Worm (Caenorhabditis elegans): ENCODE results near the gene ceh-32.

ceh-32 gene

ce11 chrV:11697482-11697881 lies 7.7 kb downstream of the ceh-32 start:
- TF ChIP-seq crh-2 (tag; optimal IDR thresholded peaks at IDR 0.05) (peak; percentile 28), nhr-25 (tag; optimal IDR thresholded peaks at IDR 0.05) (no peak), sem-4 (tag; optimal IDR thresholded peaks at IDR 0.05) (peak; percentile 66), lsy-2 (tag; optimal IDR thresholded peaks at IDR 0.05) (peak in 1 of 2 experiments; percentile 16), zag-1 (tag; optimal IDR thresholded peaks at IDR 0.05) (peak; percentile 6)

- TF ChIP-seq sem-4 (tag; optimal IDR thresholded peaks at IDR 0.05) (no peak), nhr-10 (tag; optimal IDR thresholded peaks at IDR 0.05) (no peak), mab-5 (tag; optimal IDR thresholded peaks at IDR 0.05) (no peak), lsy-2 (tag; optimal IDR thresholded peaks at IDR 0.05) (no peak), ama-1 (optimal IDR thresholded peaks at IDR 0.05) (no peak), egl-27 (tag; optimal IDR thresholded peaks at IDR 0.05) (no peak), F13H6.1 (tag; optimal IDR thresholded peaks at IDR 0.05) (no peak), sma-9 (GFP tag; optimal IDR thresholded peaks at IDR 0.05) (no peak), sma-9 (tag; optimal IDR thresholded peaks at IDR 0.05) (no peak), nhr-6 (tag; optimal IDR thresholded peaks at IDR 0.05) (no peak), R02D3.7 (tag; optimal IDR thresholded peaks at IDR 0.05) (no peak), mdl-1 (tag; optimal IDR thresholded peaks at IDR 0.05) (no peak), unc-39 (tag; optimal IDR thresholded peaks at IDR 0.05) (no peak)
These were observed 9.6 kb downstream of the ceh-32 start, which contains the start of gene W05E10.5 for ce11 chrV:11695597-11695996. TSS of gene W05E10.5 (minus strand) at chrV:11695697.

- TF ChIP-seq fos-1 (tag; optimal IDR thresholded peaks at IDR 0.05) (peak; percentile 84), R02D3.7 (tag; optimal IDR thresholded peaks at IDR 0.05) (no peak), nhr-6 (tag; optimal IDR thresholded peaks at IDR 0.05) (no peak), sem-4 (tag; optimal IDR thresholded peaks at IDR 0.05) (no peak), ZK546.5 (tag; optimal IDR thresholded peaks at IDR 0.05) (no peak), skn-1 (tag; optimal IDR thresholded peaks at IDR 0.05) (peak; percentile 38)
These were observed 13.6 kb downstream of the ceh-32 start, which contains the start of gene W05E10.1 for ce11 chrV:11691553-11691952. TSS of gene W05E10.1 (minus strand) at chrV:11691691.

ce11 chrV:11686877-11687276 lies 18.3 kb downstream of the ceh-32 start, which contains the start of gene W05E10.2:
TSS of gene W05E10.2 (plus strand) at chrV:11687177.
- TF ChIP-seq zag-1 (tag; optimal IDR thresholded peaks at IDR 0.05): no peak
- no peak for TF ChIP-seq nhr-21 (tag; optimal IDR thresholded peaks at IDR 0.05)
- TF ChIP-seq dmd-4 (tag; optimal IDR thresholded peaks at IDR 0.05): no peak
- TF ChIP-seq nhr-25 (tag; optimal IDR thresholded peaks at IDR 0.05): no peak

- TF ChIP-seq ztf-4 (tag; optimal IDR thresholded peaks at IDR 0.05) (no peak), sem-4 (tag; optimal IDR thresholded peaks at IDR 0.05) (no peak), nhr-21 (tag; optimal IDR thresholded peaks at IDR 0.05) (peak; percentile 10), nhr-25 (tag; optimal IDR thresholded peaks at IDR 0.05) (peak; percentile 21)
These were observed 22.3 kb downstream of the ceh-32 start for ce11 chrV:11682858-11683257.

- TF ChIP-seq R02D3.7 (tag; optimal IDR thresholded peaks at IDR 0.05) (no peak), nhr-25 (tag; optimal IDR thresholded peaks at IDR 0.05) (no peak), alr-1 (tag; optimal IDR thresholded peaks at IDR 0.05) (no peak), dmd-4 (tag; optimal IDR thresholded peaks at IDR 0.05) (no peak), nhr-11 (tag; optimal IDR thresholded peaks at IDR 0.05) (no peak), F13H6.1 (tag; optimal IDR thresholded peaks at IDR 0.05) (no peak), elt-3 (tag; optimal IDR thresholded peaks at IDR 0.05) (no peak), fos-1 (tag; optimal IDR thresholded peaks at IDR 0.05) (peak; percentile 0), unc-55 (GFP tag; optimal IDR thresholded peaks at IDR 0.05) (no peak), sem-4 (tag; optimal IDR thresholded peaks at IDR 0.05) (no peak), blmp-1 (tag; optimal IDR thresholded peaks at IDR 0.05; ENCODE audit: insufficient read depth) (peak; percentile 98), mbf-1 (tag; optimal IDR thresholded peaks at IDR 0.05) (no peak), crh-2 (tag; optimal IDR thresholded peaks at IDR 0.05) (peak; percentile 49), mdl-1 (tag; optimal IDR thresholded peaks at IDR 0.05) (no peak), sma-9 (GFP tag; optimal IDR thresholded peaks at IDR 0.05) (peak; percentile 56), sma-9 (tag; optimal IDR thresholded peaks at IDR 0.05) (no peak), nhr-129 (tag; optimal IDR thresholded peaks at IDR 0.05) (no peak), unc-39 (tag; optimal IDR thresholded peaks at IDR 0.05) (no peak), nhr-237 (tag; optimal IDR thresholded peaks at IDR 0.05) (no peak), nhr-21 (tag; optimal IDR thresholded peaks at IDR 0.05) (peak; percentile 4)
These were observed 24.5 kb downstream of the ceh-32 start for ce11 chrV:11680519-11681203.
